Worm (Caenorhabditis elegans) whole organism, young adult: ENCODE data around the gene taf-11.3.
A peak's percentile ranks its signal among the peaks of the same experiment; 100 is the strongest.

Experiments
- B0019.2 ChIP-seq: fragments of 200-800 bp; sonication (Bioruptor generic); conservative IDR thresholded peaks from 2 replicates; pipeline ENCODE4 v1.3.6; 2022; ENCODE audit warnings: missing genetic modification reagents, missing genetic modification characterization, missing compliant biosample characterization
- B0261.1 ChIP-seq: sonication (generic microtip); optimal IDR thresholded peaks from 2 replicates; lab custom pipeline; 2016; ENCODE audit warnings: mild to moderate bottlenecking, missing genetic modification characterization, moderate library complexity, missing compliant biosample characterization
- C06A6.2 ChIP-seq: fragments of 200-800 bp; sonication (Bioruptor generic); conservative IDR thresholded peaks from 2 replicates; pipeline ENCODE4 v1.3.6; 2022; ENCODE audit warnings: missing genetic modification characterization, missing compliant biosample characterization
- C17E4.6 ChIP-seq: fragments of 200-800 bp; sonication (Bioruptor generic); IDR thresholded peaks from 2 replicates; pipeline ENCODE4 v1.3.6; 2022; ENCODE audit warnings: missing genetic modification reagents, missing genetic modification characterization, missing compliant biosample characterization
- D2030.7 ChIP-seq: fragments of 200-800 bp; sonication (Bioruptor generic); IDR thresholded peaks from 2 replicates; pipeline ENCODE4 v1.3.6; 2022; ENCODE audit warnings: missing genetic modification reagents, missing genetic modification characterization, missing compliant biosample characterization
- F22D6.2 ChIP-seq: sonication (generic microtip); optimal IDR thresholded peaks from 2 replicates; lab custom pipeline; 2016; ENCODE audit warnings: mild to moderate bottlenecking, missing genetic modification characterization, missing compliant biosample characterization
- F23B12.7 ChIP-seq: sonication (generic microtip); optimal IDR thresholded peaks from 2 replicates; lab custom pipeline; 2017; ENCODE audit warnings: missing genetic modification characterization, mild to moderate bottlenecking, missing compliant biosample characterization, antibody characterized with exemption, moderate library complexity; ENCODE audit not compliant: insufficient read depth
- F33H1.4 ChIP-seq: fragments of 200-800 bp; sonication (Bioruptor generic); IDR thresholded peaks from 2 replicates; pipeline ENCODE4 v1.3.6; 2022; ENCODE audit warnings: missing genetic modification reagents, missing genetic modification characterization, missing compliant biosample characterization
- F37B4.10 ChIP-seq: fragments of 200-800 bp; sonication (Bioruptor generic); IDR thresholded peaks from 2 replicates; pipeline ENCODE4 v1.3.6; 2022; ENCODE audit warnings: missing genetic modification characterization, missing compliant biosample characterization
- F57A8.1 ChIP-seq: fragments of 200-800 bp; sonication (Bioruptor generic); optimal IDR thresholded peaks from 2 replicates; lab custom pipeline; 2018; ENCODE audit warnings: mild to moderate bottlenecking, missing genetic modification characterization, moderate library complexity, missing compliant biosample characterization
- K11D2.4 ChIP-seq: fragments of 200-800 bp; sonication (Bioruptor generic); IDR thresholded peaks from 2 replicates; pipeline ENCODE4 v1.3.6; 2022; ENCODE audit warnings: missing genetic modification reagents, missing genetic modification characterization, missing compliant biosample characterization
- T07F8.4 ChIP-seq: sonication (generic microtip); optimal IDR thresholded peaks from 2 replicates; lab custom pipeline; 2016; ENCODE audit warnings: mild to moderate bottlenecking, missing genetic modification characterization, moderate library complexity, missing compliant biosample characterization
- Y53G8AR.9 ChIP-seq: fragments of 200-800 bp; sonication (Bioruptor generic); conservative IDR thresholded peaks from 2 replicates; pipeline ENCODE4 v1.3.6; 2022; ENCODE audit warnings: missing genetic modification reagents, missing genetic modification characterization, missing compliant biosample characterization
- Y56A3A.18 ChIP-seq: fragments of 200-800 bp; sonication (Bioruptor generic); IDR thresholded peaks from 2 replicates; pipeline ENCODE4 v1.3.6; 2022; ENCODE audit warnings: missing genetic modification reagents, missing genetic modification characterization, missing compliant biosample characterization
- Y67H2A.10 ChIP-seq: fragments of 200-800 bp; sonication (Bioruptor generic); conservative IDR thresholded peaks from 2 replicates; pipeline ENCODE4 v1.3.6; 2022; ENCODE audit warnings: missing genetic modification reagents, missing genetic modification characterization, missing compliant biosample characterization
- Y95B8A.8 ChIP-seq: fragments of 200-800 bp; sonication (Bioruptor generic); IDR thresholded peaks from 2 replicates; pipeline ENCODE4 v1.3.6; 2022; ENCODE audit warnings: missing genetic modification reagents, missing genetic modification characterization, missing compliant biosample characterization
- ama-1 ChIP-seq, 3 experiments: fragments of 150-350 bp in 1 of 3; sonication (generic microtip) in 2 of 3; optimal IDR thresholded peaks; 2 replicates each; lab custom pipeline; 2014 to 2018; ENCODE audit warnings: missing biosample characterization in 2 of 3, missing genetic modification characterization in 2 of 3, missing genetic modification reagents in 2 of 3
- aptf-2 ChIP-seq: fragments of 200-800 bp; sonication (Bioruptor generic); conservative IDR thresholded peaks from 2 replicates; pipeline ENCODE4 v1.3.6; 2022; ENCODE audit warnings: missing genetic modification reagents, missing genetic modification characterization, missing compliant biosample characterization
- aptf-3 ChIP-seq: fragments of 200-800 bp; sonication (Bioruptor generic); IDR thresholded peaks from 2 replicates; pipeline ENCODE4 v1.3.6; 2022; ENCODE audit warnings: missing genetic modification characterization, missing compliant biosample characterization
- attf-5 ChIP-seq: fragments of 200-800 bp; sonication (Bioruptor generic); optimal IDR thresholded peaks from 2 replicates; lab custom pipeline; 2018; ENCODE audit warnings: mild to moderate bottlenecking, missing genetic modification characterization, missing compliant biosample characterization
- bed-2 ChIP-seq: fragments of 200-800 bp; sonication (Bioruptor generic); IDR thresholded peaks from 2 replicates; pipeline ENCODE4 v1.3.6; 2022; ENCODE audit warnings: missing genetic modification reagents, missing genetic modification characterization, missing compliant biosample characterization
- cebp-1 ChIP-seq, 2 experiments: fragments of 200-800 bp in 1 of 2; sonication (Bioruptor generic) in 1 of 2; sonication (generic microtip) in 1 of 2; IDR thresholded peaks in 1 of 2; optimal IDR thresholded peaks in 1 of 2; 2 replicates each; pipeline versions ENCODE4 v1.3.6 to Lab custom; 2017 to 2022; ENCODE audit warnings: missing compliant biosample characterization in 2 of 2, missing genetic modification characterization in 2 of 2, mild to moderate bottlenecking in 1 of 2, missing genetic modification reagents in 1 of 2, moderate library complexity in 1 of 2
- ceh-79 ChIP-seq: sonication (generic microtip); optimal IDR thresholded peaks from 2 replicates; lab custom pipeline; 2017; ENCODE audit warnings: mild to moderate bottlenecking, missing genetic modification characterization, missing compliant biosample characterization
- dox-1 ChIP-seq: fragments of 200-800 bp; sonication (Bioruptor generic); IDR thresholded peaks from 2 replicates; pipeline ENCODE4 v1.3.6; 2022; ENCODE audit warnings: missing genetic modification reagents, missing genetic modification characterization, missing compliant biosample characterization
- egl-44 ChIP-seq: fragments of 200-800 bp; sonication (Bioruptor generic); IDR thresholded peaks from 2 replicates; pipeline ENCODE4 v1.3.6; 2022; ENCODE audit warnings: missing genetic modification reagents, missing genetic modification characterization, missing compliant biosample characterization
- gei-17 ChIP-seq: fragments of 200-800 bp; sonication (Bioruptor generic); optimal IDR thresholded peaks from 2 replicates; lab custom pipeline; 2018; ENCODE audit warnings: mild to moderate bottlenecking, missing genetic modification characterization, missing compliant biosample characterization
- hmg-1.2 ChIP-seq: fragments of 200-800 bp; sonication (Bioruptor generic); IDR thresholded peaks from 2 replicates; pipeline ENCODE4 v1.3.6; 2022; ENCODE audit warnings: missing genetic modification reagents, missing genetic modification characterization, missing compliant biosample characterization
- hrde-1 ChIP-seq: sonication (generic microtip); optimal IDR thresholded peaks from 2 replicates; lab custom pipeline; 2016; ENCODE audit warnings: missing genetic modification characterization, mild to moderate bottlenecking, missing compliant biosample characterization, moderate library complexity, missing genotype, missing genetic modification reagents, borderline replicate concordance
- hsf-1 ChIP-seq: fragments of 200-800 bp; sonication (Bioruptor generic); IDR thresholded peaks from 2 replicates; pipeline ENCODE4 v1.3.6; 2022; ENCODE audit warnings: missing genetic modification reagents, missing genetic modification characterization, missing compliant biosample characterization
- let-526 ChIP-seq: fragments of 200-800 bp; sonication (Bioruptor generic); IDR thresholded peaks from 2 replicates; pipeline ENCODE4 v1.3.6; 2022; ENCODE audit warnings: missing genetic modification reagents, missing genetic modification characterization, missing compliant biosample characterization
- lin-26 ChIP-seq: fragments of 200-800 bp; sonication (Bioruptor generic); IDR thresholded peaks from 2 replicates; pipeline ENCODE4 v1.3.6; 2022; ENCODE audit warnings: missing genetic modification reagents, missing genetic modification characterization, missing compliant biosample characterization
- lin-35 ChIP-seq, 3 experiments: fragments of 150-350 bp in 2 of 3; sonication (generic microtip) in 1 of 3; optimal IDR thresholded peaks; 2 replicates each; lab custom pipeline; 2014 to 2018; ENCODE audit warnings: missing biosample characterization in 3 of 3, missing genetic modification characterization in 3 of 3, missing genetic modification reagents in 3 of 3
- lin-40 ChIP-seq: sonication (generic microtip); optimal IDR thresholded peaks from 2 replicates; lab custom pipeline; 2016; ENCODE audit warnings: missing genetic modification characterization, mild to moderate bottlenecking, missing compliant biosample characterization, missing genotype, missing genetic modification reagents
- madf-3 ChIP-seq: fragments of 200-800 bp; sonication (Bioruptor generic); IDR thresholded peaks from 2 replicates; pipeline ENCODE4 v1.3.6; 2022; ENCODE audit warnings: missing genetic modification reagents, missing genetic modification characterization, missing compliant biosample characterization
- madf-6 ChIP-seq: fragments of 200-800 bp; sonication (Bioruptor generic); IDR thresholded peaks from 2 replicates; pipeline ENCODE4 v1.3.6; 2022; ENCODE audit warnings: missing genetic modification reagents, missing genetic modification characterization, missing compliant biosample characterization
- madf-8 ChIP-seq: fragments of 200-800 bp; sonication (Bioruptor generic); conservative IDR thresholded peaks from 2 replicates; pipeline ENCODE4 v1.3.6; 2022; ENCODE audit warnings: missing genetic modification reagents, missing genetic modification characterization, missing compliant biosample characterization
- nhr-80 ChIP-seq: sonication (generic microtip); optimal IDR thresholded peaks from 2 replicates; lab custom pipeline; 2016; ENCODE audit warnings: missing genetic modification characterization, missing compliant biosample characterization
- nhr-90 ChIP-seq: sonication (generic microtip); optimal IDR thresholded peaks from 2 replicates; lab custom pipeline; 2016; ENCODE audit warnings: missing genotype, mild to moderate bottlenecking, missing genetic modification characterization, missing compliant biosample characterization
- rcor-1 ChIP-seq: fragments of 200-800 bp; sonication (Bioruptor generic); IDR thresholded peaks from 2 replicates; pipeline ENCODE4 v1.3.6; 2022; ENCODE audit warnings: missing genetic modification reagents, missing genetic modification characterization, missing compliant biosample characterization
- repo-1 ChIP-seq: sonication (generic microtip); optimal IDR thresholded peaks from 2 replicates; lab custom pipeline; 2017; ENCODE audit warnings: mild to moderate bottlenecking, missing genetic modification characterization, missing compliant biosample characterization
- rpc-1 ChIP-seq, 2 experiments: fragments of 150-350 bp in 1 of 2; sonication (generic microtip) in 1 of 2; optimal IDR thresholded peaks; 2 replicates each; lab custom pipeline; 2014 to 2018; ENCODE audit warnings: missing biosample characterization in 1 of 2, missing genetic modification characterization in 1 of 2, missing genetic modification reagents in 1 of 2, missing genotype in 1 of 2
- sdz-38 ChIP-seq: sonication (generic microtip); optimal IDR thresholded peaks from 2 replicates; lab custom pipeline; 2016; ENCODE audit warnings: missing genotype, missing genetic modification characterization, missing compliant biosample characterization
- snpc-3.4 ChIP-seq: sonication (generic microtip); optimal IDR thresholded peaks from 2 replicates; lab custom pipeline; 2017; ENCODE audit warnings: missing genetic modification characterization, mild to moderate bottlenecking, missing compliant biosample characterization, antibody characterized with exemption, moderate library complexity, missing genotype, missing genetic modification reagents
- ztf-28 ChIP-seq: fragments of 200-800 bp; sonication (Bioruptor generic); IDR thresholded peaks from 2 replicates; pipeline ENCODE4 v1.3.6; 2022; ENCODE audit warnings: missing genetic modification reagents, missing genetic modification characterization, missing compliant biosample characterization
- ztf-6 ChIP-seq: fragments of 200-800 bp; sonication (Bioruptor generic); IDR thresholded peaks from 2 replicates; pipeline ENCODE4 v1.3.6; 2022; ENCODE audit warnings: missing genetic modification reagents, missing genetic modification characterization, missing compliant biosample characterization

The taf-11.3 gene

ce11 chrIII:10505943-10506698 lies 1.1 kb upstream of the taf-11.3 start (continued):
- TF ChIP-seq madf-8 (peak; percentile 70), dox-1 (GFP tag; lab: Robert Waterston, UW) (peak; percentile 79), madf-3 (GFP tag; lab: Robert Waterston, UW) (peak; percentile 41; the same call in 1 of the 2 replicates), aptf-3 (GFP tag; lab: Robert Waterston, UW) (peak; percentile 10; the same call in 1 of the 2 replicates), aptf-2 (GFP tag; lab: Robert Waterston, UW) (no peak), ama-1 (optimal IDR thresholded peaks at IDR 0.05; lab: Kevin White, UChicago) (peak; percentile 55), ama-1 (GFP tag; optimal IDR thresholded peaks at IDR 0.05; lab: Kevin White, UChicago) (peak in 1 of 2 experiments; percentile 91), C17E4.6 (peak; percentile 45; the same call in 1 of the 2 replicates), gei-17 (GFP tag; lab: Kevin White, UChicago) (no peak), rcor-1 (peak; percentile 69), Y56A3A.18 (GFP tag; lab: Robert Waterston, UW) (peak; percentile 46; the same call in 1 of the 2 replicates), attf-5 (GFP tag; lab: Kevin White, UChicago) (peak; percentile 54), let-526 (no peak), nhr-90 (peak; percentile 58), C06A6.2 (GFP tag; lab: Robert Waterston, UW) (no peak), hrde-1 (tag; lab: Kevin White, UChicago) (peak; percentile 95), F23B12.7 (no peak), sdz-38 (no peak), B0019.2 (GFP tag; lab: Robert Waterston, UW) (peak; percentile 26), ztf-28 (GFP tag; lab: Robert Waterston, UW) (peak; percentile 49), K11D2.4 (GFP tag; lab: Robert Waterston, UW) (no peak), F57A8.1 (GFP tag; lab: Kevin White, UChicago) (no peak), Y95B8A.8 (GFP tag; lab: Robert Waterston, UW) (peak; percentile 94; the same call in 1 of the 2 replicates), hmg-1.2 (GFP tag; lab: Robert Waterston, UW) (peak; percentile 46), madf-6 (GFP tag; lab: Robert Waterston, UW) (peak; percentile 83), F33H1.4 (GFP tag; lab: Robert Waterston, UW) (peak; percentile 44), T07F8.4 (tag; lab: Kevin White, UChicago) (no peak), ztf-6 (GFP tag; lab: Robert Waterston, UW) (no peak), nhr-80 (tag; lab: Kevin White, UChicago) (no peak), bed-2 (GFP tag; lab: Robert Waterston, UW) (no peak), B0261.1 (tag; lab: Kevin White, UChicago) (no peak), repo-1 (tag; lab: Kevin White, UChicago) (peak; percentile 60), lin-35 (GFP tag; optimal IDR thresholded peaks at IDR 0.05; lab: Kevin White, UChicago) (no peak), ceh-79 (tag; lab: Kevin White, UChicago) (no peak), hsf-1 (GFP tag; lab: Robert Waterston, UW) (peak; percentile 95), Y67H2A.10 (GFP tag; lab: Robert Waterston, UW) (peak; percentile 48; the same call in 1 of the 2 replicates), egl-44 (GFP tag; lab: Robert Waterston, UW) (peak; percentile 13), D2030.7 (GFP tag; lab: Robert Waterston, UW) (peak; percentile 88), snpc-3.4 (tag; lab: Kevin White, UChicago) (peak; percentile 88), lin-40 (tag; lab: Kevin White, UChicago) (no peak), lin-26 (peak; percentile 96), cebp-1 (GFP tag; IDR thresholded peaks at IDR 0.05; lab: Robert Waterston, UW) (no peak), cebp-1 (tag; optimal IDR thresholded peaks at IDR 0.05; lab: Kevin White, UChicago) (peak; percentile 76), rpc-1 (optimal IDR thresholded peaks at IDR 0.05; lab: Kevin White, UChicago) (peak; percentile 12), rpc-1 (tag; optimal IDR thresholded peaks at IDR 0.05; lab: Kevin White, UChicago) (no peak), Y53G8AR.9 (GFP tag; lab: Robert Waterston, UW) (peak; percentile 93), F22D6.2 (tag; lab: Kevin White, UChicago) (no peak), F37B4.10 (GFP tag; lab: Robert Waterston, UW) (0 out of 2 replicates have a peak, but pooled peaks have one; percentile 6)
